Worm (Caenorhabditis elegans): ENCODE results near the gene C04G6.4.

DNA sequence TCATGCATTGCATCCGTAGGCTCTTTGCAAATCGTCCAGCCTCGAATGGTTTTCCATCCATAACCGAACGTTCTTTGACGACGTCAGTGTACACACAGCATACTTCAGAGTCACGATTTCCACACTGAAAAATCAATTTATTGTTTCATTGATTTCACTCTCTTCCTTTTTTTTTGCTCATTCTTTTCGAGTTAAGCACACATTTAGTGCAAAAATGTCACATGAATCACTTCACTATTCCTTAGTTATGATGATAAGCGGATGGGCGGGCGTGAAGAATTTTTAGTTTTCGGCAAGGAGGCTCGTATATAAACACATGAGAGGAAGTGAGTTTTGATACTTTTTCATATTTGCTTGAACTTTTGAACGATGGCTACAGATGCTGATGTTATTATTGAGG lies 2.2 kb upstream of the C04G6.4 start, which contains the start of gene txt-9:
- TF ChIP-seq pqm-1 (tag; optimal IDR thresholded peaks at IDR 0.05) = no peak
- TF ChIP-seq unc-39 (tag; optimal IDR thresholded peaks at IDR 0.05) = no peak
- no peak for TF ChIP-seq ceh-82 (tag; optimal IDR thresholded peaks at IDR 0.05)
- TF ChIP-seq zag-1 (tag; optimal IDR thresholded peaks at IDR 0.05) = no peak
- TF ChIP-seq nhr-48 (tag; optimal IDR thresholded peaks at IDR 0.05) = no peak
- no peak for TF ChIP-seq nhr-102 (tag; optimal IDR thresholded peaks at IDR 0.05)
